Fruit fly (Drosophila melanogaster): ENCODE data around the gene CheB38a.

CheB38a gene

dm6 chr2L:20770242-20770769 lies 48.0 kb downstream of the CheB38a start, which contains the start of gene cad (continued):
- TF ChIP-seq run (tag; optimal IDR thresholded peaks at IDR 0.05) (no peak), ham (GFP tag; IDR thresholded peaks at IDR 0.05) (no peak), NC2α (GFP tag; optimal IDR thresholded peaks at IDR 0.05) (no peak), CG31388 (GFP tag; optimal IDR thresholded peaks at IDR 0.05) (no peak), B-H2 (GFP tag; optimal IDR thresholded peaks at IDR 0.05) (peak; percentile 7), CG3281 (GFP tag; optimal IDR thresholded peaks at IDR 0.05) (peak; percentile 35), Drgx (GFP tag; IDR thresholded peaks at IDR 0.05) (peak; percentile 56; the same call in 1 of the 2 replicates), HHEX (GFP tag; optimal IDR thresholded peaks at IDR 0.05) (peak; percentile 15), Bteb2 (GFP tag; optimal IDR thresholded peaks at IDR 0.05) (no peak), CG32772 (GFP tag; IDR thresholded peaks at IDR 0.05) (peak; percentile 80), inv (GFP tag; IDR thresholded peaks at IDR 0.05; ENCODE audit: partially characterized antibody) (no peak), CHES-1-like (GFP tag; optimal IDR thresholded peaks at IDR 0.05) (peak; percentile 7), ato (GFP tag; IDR thresholded peaks at IDR 0.05; ENCODE audit: partially characterized antibody) (peak; percentile 42; the same call in 1 of the 2 replicates), Adf1 (GFP tag; IDR thresholded peaks at IDR 0.05) (peak; percentile 81), C15 (GFP tag; IDR thresholded peaks at IDR 0.05) (no peak), chinmo (GFP tag; IDR thresholded peaks at IDR 0.05; ENCODE audit: partially characterized antibody) (peak; percentile 78; the same call in 2 of the 4 replicates), pnt (GFP tag; optimal IDR thresholded peaks at IDR 0.05) (no peak), grau (tag; optimal IDR thresholded peaks at IDR 0.05) (peak; percentile 12), CG7271 (tag; optimal IDR thresholded peaks at IDR 0.05) (peak; percentile 54), maf-S (GFP tag; optimal IDR thresholded peaks at IDR 0.05) (no peak), cad (GFP tag; optimal IDR thresholded peaks at IDR 0.05) (peak; percentile 94), salm (tag; optimal IDR thresholded peaks at IDR 0.05) (no peak), CG12071 (GFP tag; optimal IDR thresholded peaks at IDR 0.05) (peak; percentile 64), sob (GFP tag; IDR thresholded peaks at IDR 0.05) (peak; percentile 57; the same call in 1 of the 2 replicates), pros (GFP tag; optimal IDR thresholded peaks at IDR 0.05) (peak; percentile 25), CG17912 (GFP tag; optimal IDR thresholded peaks at IDR 0.05) (peak; percentile 44), CG12155 (GFP tag; optimal IDR thresholded peaks at IDR 0.05) (no peak), stc (GFP tag; IDR thresholded peaks at IDR 0.05) (peak; percentile 58), fru (optimal IDR thresholded peaks at IDR 0.05) (no peak), E2f1 (GFP tag; IDR thresholded peaks at IDR 0.05) (no peak), tna (GFP tag; IDR thresholded peaks at IDR 0.05; ENCODE audit: partially characterized antibody) (0 out of 2 replicates have a peak, but pooled peaks have one; percentile 27), ci (GFP tag; IDR thresholded peaks at IDR 0.05) (peak; percentile 89), unpg (GFP tag; optimal IDR thresholded peaks at IDR 0.05) (peak; percentile 0), CG31365 (tag; optimal IDR thresholded peaks at IDR 0.05) (peak; percentile 44), Asciz (GFP tag; optimal IDR thresholded peaks at IDR 0.05) (no peak), CG10979 (tag; optimal IDR thresholded peaks at IDR 0.05) (peak; percentile 29), yki (optimal IDR thresholded peaks at IDR 0.05) (no peak), CG17385 (GFP tag; optimal IDR thresholded peaks at IDR 0.05) (peak; percentile 10), Rfx (GFP tag; IDR thresholded peaks at IDR 0.05) (peak; percentile 60), hb (GFP tag; IDR thresholded peaks at IDR 0.05; ENCODE audit: partially characterized antibody) (no peak), sens (GFP tag) (peak; percentile 84), CG32532 (GFP tag; IDR thresholded peaks at IDR 0.05) (peak; percentile 52; the same call in 1 of the 2 replicates), Spps (tag; optimal IDR thresholded peaks at IDR 0.05) (no peak), CG15479 (GFP tag; optimal IDR thresholded peaks at IDR 0.05) (peak; percentile 30), CG12104 (GFP tag; optimal IDR thresholded peaks at IDR 0.05) (no peak), zfh1 (GFP tag; IDR thresholded peaks at IDR 0.05) (0 out of 3 replicates have a peak, but pooled peaks have one; percentile 24), sim (GFP tag; IDR thresholded peaks at IDR 0.05) (0 out of 2 replicates have a peak, but pooled peaks have one; percentile 20), CG12659 (GFP tag; optimal IDR thresholded peaks at IDR 0.05) (peak; percentile 7), scrt (GFP tag; optimal IDR thresholded peaks at IDR 0.05) (peak; percentile 9), vvl (GFP tag; IDR thresholded peaks at IDR 0.05) (peak; percentile 75), ash1 (GFP tag; optimal IDR thresholded peaks at IDR 0.05) (peak; percentile 53)

Data from whole organism, embryonic.